Worm (Caenorhabditis elegans): ENCODE results near the gene clec-156.

DNA sequence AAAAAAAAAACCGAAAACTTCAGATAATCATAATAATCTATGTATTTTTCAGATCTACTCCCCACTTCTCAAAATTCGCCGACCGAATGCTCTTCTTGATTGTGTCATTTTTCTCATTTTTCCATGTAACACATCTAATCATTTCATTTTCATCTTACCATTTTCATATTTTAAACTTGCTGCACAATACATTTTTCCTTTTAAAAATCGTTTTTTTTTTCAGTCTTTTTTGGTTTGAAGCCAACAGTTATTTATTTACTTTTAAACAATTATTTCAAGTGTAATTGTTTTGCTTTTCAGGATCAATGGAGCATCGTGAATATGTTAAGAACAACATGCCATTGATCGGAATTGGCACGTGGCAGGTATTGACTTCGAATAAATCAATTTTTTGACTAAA, 17.0 kb upstream of the clec-156 start, which contains the start of gene C35D10.6:
- no peak for TF ChIP-seq him-1 (tag; optimal IDR thresholded peaks at IDR 0.05)
- TF ChIP-seq dao-5 (tag; optimal IDR thresholded peaks at IDR 0.05) = no peak
